Worm (Caenorhabditis elegans) whole organism, late embryonic: ENCODE data around the gene ceh-60.

ENCODE experiments used
- fax-1 ChIP-seq: sonication (generic microtip); optimal IDR thresholded peaks from 2 replicates; lab custom pipeline; 2016; ENCODE audit warnings: missing genotype, missing genetic modification characterization, missing compliant biosample characterization
- pag-3 ChIP-seq: sonication (generic microtip); optimal IDR thresholded peaks from 2 replicates; lab custom pipeline; 2016; ENCODE audit warnings: missing compliant biosample characterization, missing genetic modification characterization, borderline replicate concordance

- no peak for TF ChIP-seq fax-1 (tag; lab: Kevin White, UChicago)
- TF ChIP-seq pag-3 = no peak
Measured at ce11 chrX:6569624-6570023, 39.7 kb upstream of the ceh-60 start, which contains the start of gene dop-3.
